Worm (Caenorhabditis elegans) whole organism, L4 larva: ENCODE measurements around the gene srh-199.

Experiments used
- Y5F2A.4 ChIP-seq: fragments of 200-800 bp; sonication (Bioruptor generic); optimal IDR thresholded peaks from 2 replicates; lab custom pipeline; 2018; ENCODE audit warnings: mild to moderate bottlenecking, missing genetic modification characterization, missing compliant biosample characterization
- ZK337.2 ChIP-seq: fragments of 200-800 bp; sonication (Bioruptor generic); IDR thresholded peaks from 2 replicates; pipeline ENCODE4 v1.3.6; 2022; ENCODE audit warnings: missing genetic modification reagents, missing genetic modification characterization, missing compliant biosample characterization
- aly-2 ChIP-seq: sonication (generic microtip); optimal IDR thresholded peaks from 2 replicates; lab custom pipeline; 2018; ENCODE audit warnings: missing biosample characterization, missing genetic modification characterization
- dmd-8 ChIP-seq: fragments of 200-800 bp; sonication (Bioruptor generic); IDR thresholded peaks from 2 replicates; pipeline ENCODE4 v1.3.6; 2022; ENCODE audit warnings: missing genetic modification characterization, missing compliant biosample characterization
- lsy-2 ChIP-seq, 2 experiments: fragments of 150-350 bp in 1 of 2; sonication (generic microtip) in 1 of 2; optimal IDR thresholded peaks; 2 replicates each; lab custom pipeline; 2014 to 2017; ENCODE audit warnings: missing biosample characterization in 2 of 2, missing genetic modification characterization in 2 of 2
- nhr-11 ChIP-seq: fragments of 150-350 bp; optimal IDR thresholded peaks from 2 replicates; lab custom pipeline; 2014; ENCODE audit warnings: missing biosample characterization, missing genetic modification characterization
- pqm-1 ChIP-seq: sonication (generic microtip); optimal IDR thresholded peaks from 2 replicates; lab custom pipeline; 2017; ENCODE audit warnings: missing biosample characterization, missing genetic modification characterization
- skn-1 ChIP-seq: fragments of 150-350 bp; optimal IDR thresholded peaks from 2 replicates; lab custom pipeline; 2014; ENCODE audit warnings: missing biosample characterization, missing genetic modification characterization
- snpc-1.2 ChIP-seq: fragments of 200-800 bp; sonication (Bioruptor generic); IDR thresholded peaks from 2 replicates; pipeline ENCODE4 v1.3.6; 2022; ENCODE audit warnings: missing genetic modification reagents, missing genetic modification characterization, missing compliant biosample characterization
- snpc-4 ChIP-seq: fragments of 150-350 bp; optimal IDR thresholded peaks from 2 replicates; lab custom pipeline; 2014; ENCODE audit warnings: missing biosample characterization, missing genetic modification characterization
- unc-39 ChIP-seq: sonication (generic microtip); optimal IDR thresholded peaks from 2 replicates; lab custom pipeline; 2017; ENCODE audit warnings: missing biosample characterization, missing genetic modification characterization

DNA sequence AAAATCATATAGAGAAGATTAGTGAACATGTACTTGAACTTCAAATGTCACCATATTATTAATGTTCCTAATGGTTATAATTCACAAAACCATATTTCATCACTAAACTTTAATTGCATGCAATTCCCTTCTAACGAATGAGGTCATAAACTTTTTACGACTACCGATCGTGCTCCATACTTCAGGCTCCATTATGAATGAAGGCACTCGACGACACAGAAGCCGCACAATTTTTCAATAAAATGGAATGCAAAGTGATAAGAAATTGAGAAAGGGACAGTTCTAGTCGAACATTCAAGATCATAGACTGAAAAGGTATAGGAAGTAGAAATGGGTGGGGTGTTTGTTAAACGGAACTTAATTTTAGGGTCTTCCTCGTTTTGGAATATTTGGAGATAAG is 4.8 kb upstream of the srh-199 start:
- TF ChIP-seq snpc-1.2 (GFP tag; lab: Robert Waterston, UW), result no peak
- no peak for TF ChIP-seq skn-1 (tag; lab: Kevin White, UChicago)
- TF ChIP-seq pqm-1 (tag; lab: Kevin White, UChicago), result peak; percentile 55
- no peak for TF ChIP-seq dmd-8
- no peak for TF ChIP-seq snpc-4
- no peak for TF ChIP-seq nhr-11 (tag; lab: Kevin White, UChicago)
- no peak for TF ChIP-seq aly-2 (tag; lab: Kevin White, UChicago)
- no peak for TF ChIP-seq Y5F2A.4 (GFP tag; lab: Kevin White, UChicago)
- TF ChIP-seq unc-39 (tag; lab: Kevin White, UChicago), result no peak
- no peak for TF ChIP-seq ZK337.2 (GFP tag; lab: Robert Waterston, UW)
- TF ChIP-seq lsy-2 (tag; optimal IDR thresholded peaks at IDR 0.05; lab: Kevin White, UChicago), result no peak
